Fruit fly (Drosophila melanogaster) whole organism, embryonic: ENCODE results near the gene asf1.

Experiments
- Abd-B ChIP-seq: fragments of 200-800 bp; sonication (Bioruptor generic); optimal IDR thresholded peaks from 2 replicates; lab custom pipeline; 2018; ENCODE audit warnings: missing biosample characterization, mild to moderate bottlenecking, missing genetic modification characterization, moderate library complexity
- Adf1 ChIP-seq: fragments of 200-800 bp; sonication (Bioruptor generic); IDR thresholded peaks from 2 replicates; pipeline ENCODE4 v1.3.6; 2022; ENCODE audit warnings: missing biosample characterization, missing genetic modification characterization
- Bgb ChIP-seq: fragments of 200-800 bp; sonication (Bioruptor generic); IDR thresholded peaks from 2 replicates; pipeline ENCODE4 v1.3.6; 2022; ENCODE audit warnings: missing biosample characterization, missing genetic modification characterization; ENCODE audit not compliant: partially characterized antibody
- CG11093 ChIP-seq: fragments of 200-800 bp; sonication (Bioruptor generic); IDR thresholded peaks from 3 replicates; pipeline ENCODE4 v1.3.6; 2022; ENCODE audit warnings: missing biosample characterization, missing genetic modification characterization
- CG11247 ChIP-seq: fragments of 200-800 bp; sonication (Bioruptor generic); IDR thresholded peaks from 2 replicates; pipeline ENCODE4 v1.3.6; 2022; ENCODE audit warnings: missing biosample characterization, missing genetic modification characterization
- CG12236 ChIP-seq: fragments of 200-800 bp; sonication (Bioruptor generic); optimal IDR thresholded peaks from 2 replicates; lab custom pipeline; 2016; ENCODE audit warnings: missing biosample characterization, missing genetic modification characterization
- CG12744 ChIP-seq: fragments of 200-800 bp; sonication (Bioruptor generic); optimal IDR thresholded peaks from 2 replicates; lab custom pipeline; 2016; ENCODE audit warnings: missing biosample characterization, missing genetic modification characterization
- CG13894 ChIP-seq: fragments of 200-800 bp; sonication (Bioruptor generic); optimal IDR thresholded peaks from 3 replicates; lab custom pipeline; 2018; ENCODE audit warnings: missing biosample characterization, mild to moderate bottlenecking, missing genetic modification characterization, moderate library complexity
- CG14710 ChIP-seq: fragments of 200-800 bp; sonication (Bioruptor generic); optimal IDR thresholded peaks from 3 replicates; lab custom pipeline; 2019; ENCODE audit warnings: missing biosample characterization, mild to moderate bottlenecking, missing genetic modification characterization, moderate library complexity
- CG17359 ChIP-seq: fragments of 200-800 bp; sonication (Bioruptor generic); optimal IDR thresholded peaks from 3 replicates; lab custom pipeline; 2018; ENCODE audit warnings: missing biosample characterization, mild to moderate bottlenecking, missing genetic modification characterization, moderate library complexity
- CG17612 ChIP-seq: fragments of 200-800 bp; sonication (Bioruptor generic); IDR thresholded peaks from 2 replicates; pipeline ENCODE4 v1.3.6; 2022; ENCODE audit warnings: missing biosample characterization, missing genetic modification characterization
- CG2712 ChIP-seq: fragments of 200-800 bp; optimal IDR thresholded peaks from 3 replicates; lab custom pipeline; 2019; ENCODE audit warnings: missing biosample characterization, mild to moderate bottlenecking, missing genetic modification characterization, moderate library complexity
- CG32532 ChIP-seq: fragments of 200-800 bp; sonication (Bioruptor generic); IDR thresholded peaks from 2 replicates; pipeline ENCODE4 v1.3.6; 2022; ENCODE audit warnings: missing biosample characterization, missing genetic modification characterization
- CG34224 ChIP-seq: fragments of 200-800 bp; sonication (Bioruptor generic); IDR thresholded peaks from 3 replicates; pipeline ENCODE4 v1.3.6; 2022; ENCODE audit warnings: missing biosample characterization, missing genetic modification characterization; ENCODE audit not compliant: partially characterized antibody
- CG4617 ChIP-seq: fragments of 200-800 bp; sonication (Bioruptor generic); optimal IDR thresholded peaks from 3 replicates; lab custom pipeline; 2016; ENCODE audit warnings: missing biosample characterization, missing genetic modification characterization, borderline replicate concordance
- CG4820 ChIP-seq: fragments of 200-800 bp; sonication (Bioruptor generic); optimal IDR thresholded peaks from 3 replicates; lab custom pipeline; 2016; ENCODE audit warnings: missing biosample characterization, missing genetic modification characterization
- CG7928 ChIP-seq: fragments of 200-800 bp; sonication (Bioruptor generic); optimal IDR thresholded peaks from 2 replicates; lab custom pipeline; 2017; ENCODE audit warnings: missing biosample characterization, mild to moderate bottlenecking, missing genetic modification characterization
- CG8478 ChIP-seq: fragments of >200 bp; optimal IDR thresholded peaks from 2 replicates; lab custom pipeline; 2018
- CG9215 ChIP-seq: fragments of 200-800 bp; sonication (Bioruptor generic); IDR thresholded peaks from 2 replicates; pipeline ENCODE4 v1.3.6; 2022; ENCODE audit warnings: missing biosample characterization, missing genetic modification characterization
- CG9437 ChIP-seq: fragments of 200-800 bp; sonication (Bioruptor generic); optimal IDR thresholded peaks from 2 replicates; lab custom pipeline; 2018; ENCODE audit warnings: missing biosample characterization, mild to moderate bottlenecking, missing genetic modification characterization
- CkIIα-i1 ChIP-seq: fragments of 200-800 bp; sonication (Bioruptor generic); IDR thresholded peaks from 2 replicates; pipeline ENCODE4 v1.3.6; 2022; ENCODE audit warnings: missing biosample characterization, missing genetic modification characterization
- CrebB ChIP-seq: fragments of 200-800 bp; sonication (Bioruptor generic); optimal IDR thresholded peaks from 3 replicates; lab custom pipeline; 2018; ENCODE audit warnings: missing biosample characterization, mild to moderate bottlenecking, missing genetic modification characterization
- Dip2 ChIP-seq: fragments of 200-800 bp; sonication (Bioruptor generic); IDR thresholded peaks from 2 replicates; pipeline ENCODE4 v1.3.6; 2022; ENCODE audit warnings: missing biosample characterization, missing genetic modification characterization
- Dip3 ChIP-seq: fragments of 200-800 bp; sonication (Bioruptor generic); optimal IDR thresholded peaks from 3 replicates; lab custom pipeline; 2016; ENCODE audit warnings: missing biosample characterization, missing genetic modification characterization
- Eip74EF ChIP-seq, 2 experiments: fragments of 200-800 bp in 1 of 2; fragments of >200 bp in 1 of 2; sonication (Bioruptor generic) in 1 of 2; optimal IDR thresholded peaks; 2 replicates each; lab custom pipeline; 2017 to 2019; ENCODE audit warnings: missing biosample characterization in 2 of 2, missing genetic modification characterization in 2 of 2, mild to moderate bottlenecking in 1 of 2, moderate library complexity in 1 of 2
- Ets65A ChIP-seq: fragments of 200-800 bp; sonication (Bioruptor generic); peaks from one replicate; lab custom pipeline; 2016; ENCODE audit warnings: missing biosample characterization, missing genetic modification characterization
- Hr3 ChIP-seq: fragments of 200-800 bp; sonication (Bioruptor generic); optimal IDR thresholded peaks from 3 replicates; lab custom pipeline; 2016; ENCODE audit warnings: missing biosample characterization, missing genetic modification characterization
- Hr39 ChIP-seq: fragments of >200 bp; optimal IDR thresholded peaks from 2 replicates; lab custom pipeline; 2017
- Med ChIP-seq: fragments of 200-800 bp; sonication (Bioruptor generic); peaks from one replicate; lab custom pipeline; 2016; ENCODE audit warnings: missing biosample characterization, missing genetic modification characterization, mild to moderate bottlenecking, inconsistent platforms, moderate library complexity
- NFAT ChIP-seq: fragments of 200-800 bp; sonication (Bioruptor generic); IDR thresholded peaks from 2 replicates; pipeline ENCODE4 v1.3.6; 2022; ENCODE audit warnings: missing biosample characterization, missing genetic modification characterization
- NfI ChIP-seq: fragments of 200-800 bp; sonication (Bioruptor generic); optimal IDR thresholded peaks from 3 replicates; lab custom pipeline; 2018; ENCODE audit warnings: missing biosample characterization, mild to moderate bottlenecking, missing genetic modification characterization, moderate library complexity
- Oli ChIP-seq: fragments of 200-800 bp; sonication (Bioruptor generic); optimal IDR thresholded peaks from 2 replicates; lab custom pipeline; 2018; ENCODE audit warnings: missing biosample characterization, mild to moderate bottlenecking, missing genetic modification characterization, moderate library complexity
- Ravus ChIP-seq: fragments of 200-800 bp; sonication (Bioruptor generic); IDR thresholded peaks from 2 replicates; pipeline ENCODE4 v1.3.6; 2022; ENCODE audit warnings: missing biosample characterization, missing genetic modification characterization
- chinmo ChIP-seq: fragments of 200-800 bp; sonication (Bioruptor generic); IDR thresholded peaks from 4 replicates; pipeline ENCODE4 v1.3.6; 2022; ENCODE audit warnings: missing biosample characterization, missing genetic modification characterization; ENCODE audit not compliant: partially characterized antibody
- fd102C ChIP-seq: fragments of 200-800 bp; sonication (Bioruptor generic); optimal IDR thresholded peaks from 2 replicates; lab custom pipeline; 2018; ENCODE audit warnings: missing biosample characterization, mild to moderate bottlenecking, missing genetic modification characterization, moderate library complexity
- fd96Cb ChIP-seq: fragments of 200-800 bp; sonication (Bioruptor generic); optimal IDR thresholded peaks from 2 replicates; lab custom pipeline; 2018; ENCODE audit warnings: missing biosample characterization, mild to moderate bottlenecking, missing genetic modification characterization, moderate library complexity
- insv ChIP-seq, 2 experiments: fragments of 200-800 bp; sonication (Bioruptor generic); optimal IDR thresholded peaks; 3 replicates each; lab custom pipeline; 2016 to 2018; ENCODE audit warnings: missing biosample characterization in 2 of 2, missing genetic modification characterization in 2 of 2
- kah ChIP-seq: fragments of 200-800 bp; sonication (Bioruptor generic); optimal IDR thresholded peaks from 2 replicates; lab custom pipeline; 2018; ENCODE audit warnings: missing biosample characterization, mild to moderate bottlenecking, missing genetic modification characterization
- klu ChIP-seq: fragments of 200-800 bp; sonication (Bioruptor generic); IDR thresholded peaks from 2 replicates; pipeline ENCODE4 v1.3.6; 2022; ENCODE audit warnings: missing biosample characterization, missing genetic modification characterization
- lab ChIP-seq: fragments of 200-800 bp; sonication (Bioruptor generic); optimal IDR thresholded peaks from 3 replicates; lab custom pipeline; 2017; ENCODE audit warnings: missing biosample characterization, missing genetic modification characterization, mild to moderate bottlenecking, moderate library complexity, missing genetic modification reagents
- lmd ChIP-seq: fragments of 200-800 bp; sonication (Bioruptor generic); IDR thresholded peaks from 2 replicates; pipeline ENCODE4 v1.3.6; 2022; ENCODE audit warnings: missing biosample characterization, missing genetic modification characterization
- mirr ChIP-seq: fragments of 200-800 bp; sonication (Bioruptor generic); optimal IDR thresholded peaks from 3 replicates; lab custom pipeline; 2018; ENCODE audit warnings: missing biosample characterization, mild to moderate bottlenecking, missing genetic modification characterization
- nau ChIP-seq: fragments of 200-800 bp; sonication (Bioruptor generic); optimal IDR thresholded peaks from 3 replicates; lab custom pipeline; 2017; ENCODE audit warnings: missing biosample characterization, mild to moderate bottlenecking, missing genetic modification characterization, missing genetic modification reagents
- scrt ChIP-seq: fragments of 200-800 bp; sonication (Bioruptor generic); optimal IDR thresholded peaks from 2 replicates; lab custom pipeline; 2018; ENCODE audit warnings: missing biosample characterization, mild to moderate bottlenecking, missing genetic modification characterization, moderate library complexity
- sens ChIP-seq: fragments of 200-800 bp; sonication (Bioruptor generic); peaks from one replicate; lab custom pipeline; 2016; ENCODE audit warnings: missing biosample characterization, missing genetic modification characterization
- sna ChIP-seq: fragments of 200-800 bp; sonication (Bioruptor generic); IDR thresholded peaks from 2 replicates; pipeline ENCODE4 v1.3.6; 2022; ENCODE audit warnings: missing biosample characterization, missing genetic modification characterization; ENCODE audit not compliant: partially characterized antibody
- stwl ChIP-seq: fragments of 200-800 bp; sonication (Bioruptor generic); optimal IDR thresholded peaks from 3 replicates; lab custom pipeline; 2018; ENCODE audit warnings: missing biosample characterization, mild to moderate bottlenecking, missing genetic modification characterization, moderate library complexity
- tgo ChIP-seq: fragments of 200-800 bp; sonication (Bioruptor generic); IDR thresholded peaks from 3 replicates; pipeline ENCODE4 v1.3.6; 2022; ENCODE audit warnings: missing biosample characterization, missing genetic modification characterization

asf1 gene

DNA sequence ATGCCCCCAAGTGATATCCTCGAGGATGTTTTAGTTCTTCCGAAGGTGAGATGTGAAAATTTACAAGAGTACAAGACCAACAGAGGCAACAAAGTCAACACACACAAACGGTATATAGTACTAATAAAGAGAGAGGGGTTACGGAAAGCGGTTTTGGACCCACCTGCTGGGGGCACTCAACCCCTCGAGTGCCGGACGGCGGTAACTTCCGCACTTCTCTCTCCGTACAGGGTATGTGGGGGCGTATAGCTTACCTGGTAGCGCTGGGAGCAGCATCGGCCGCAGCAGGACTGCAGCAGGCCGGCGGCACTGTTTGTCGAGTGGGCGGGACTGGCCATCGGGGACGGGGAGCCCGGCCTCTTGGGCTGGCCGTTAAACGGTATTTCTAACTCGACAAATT, 49.3 kb upstream of the asf1 start:
- TF ChIP-seq Dip3 (GFP tag; lab: Kevin White, UChicago) (no peak), Ets65A (GFP tag; lab: Kevin White, UChicago) (peak; percentile 57), fd96Cb (no peak), Med (peak; percentile 50), kah (GFP tag; lab: Kevin White, UChicago) (no peak), CG12236 (GFP tag; lab: Kevin White, UChicago) (no peak), CG11093 (GFP tag; lab: Robert Waterston, UW) (0 out of 3 replicates have a peak, but pooled peaks have one; percentile 17), Bgb (0 out of 2 replicates have a peak, but pooled peaks have one; percentile 2), CG17612 (GFP tag; lab: Robert Waterston, UW) (no peak), sens (GFP tag; lab: Kevin White, UChicago) (peak; percentile 73), chinmo (GFP tag; lab: Robert Waterston, UW) (0 out of 4 replicates have a peak, but pooled peaks have one; percentile 17), Dip2 (GFP tag; lab: Robert Waterston, UW) (no peak)
- TF ChIP-seq, all 482 proteins: peak for 6

DNA sequence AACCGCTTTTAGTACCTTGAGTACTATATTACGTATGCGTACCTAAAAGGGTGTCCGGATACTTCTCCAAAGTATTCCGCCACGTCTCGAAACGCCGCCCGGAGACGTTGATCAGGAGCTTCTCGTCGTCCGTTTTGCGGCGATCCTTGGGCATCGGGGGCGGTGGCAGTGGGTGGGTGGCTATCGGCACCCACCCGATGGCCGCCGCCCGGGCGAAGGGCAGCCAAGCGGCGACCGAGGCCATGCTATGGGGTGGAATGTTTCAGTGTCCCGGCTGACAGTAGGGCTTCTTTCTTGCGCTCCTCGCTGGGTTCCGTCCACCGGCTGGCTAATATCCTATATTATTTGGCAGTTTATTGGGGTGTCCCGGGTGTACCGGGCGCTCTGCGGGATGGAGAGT, 44.2 kb upstream of the asf1 start:
- TF ChIP-seq klu (GFP tag; lab: Robert Waterston, UW): no peak
- 0 out of 3 replicates have a peak, but pooled peaks have one; percentile 18 for TF ChIP-seq CG11093 (GFP tag; lab: Robert Waterston, UW)
- peak; percentile 14 for TF ChIP-seq Med
- peak; percentile 54 for TF ChIP-seq Hr39 (lab: Kevin White, UChicago)

DNA sequence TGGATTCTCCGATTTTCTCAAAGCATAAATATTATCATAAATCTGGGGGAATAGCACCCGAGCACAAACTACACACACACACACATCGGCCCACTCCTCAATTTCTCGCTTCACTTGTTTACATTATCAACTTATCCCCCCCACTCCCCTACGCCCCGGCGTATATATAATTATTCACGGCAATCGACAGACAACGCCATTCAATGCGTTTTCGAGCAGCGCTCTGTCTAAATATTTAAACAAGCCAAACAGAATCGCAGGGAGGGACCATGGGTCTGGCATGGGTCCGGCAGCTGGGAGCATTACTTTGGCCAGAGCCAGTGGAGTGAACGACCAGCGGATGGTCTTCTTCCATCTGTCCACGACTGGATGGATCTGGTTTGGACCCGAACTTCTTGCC, 43.0 kb upstream of the asf1 start:
- no peak for TF ChIP-seq sna
- TF ChIP-seq tgo: no peak; the same call in 2 of the 3 replicates
- TF ChIP-seq CG17359 (tag; lab: Kevin White, UChicago): peak; percentile 36
- no peak for TF ChIP-seq Hr3 (GFP tag; lab: Kevin White, UChicago)
- peak; percentile 52 for TF ChIP-seq nau (GFP tag; lab: Kevin White, UChicago)
- TF ChIP-seq fd102C (GFP tag; lab: Kevin White, UChicago): no peak
- no peak for TF ChIP-seq CG13894 (tag; lab: Kevin White, UChicago)
- peak; percentile 57 for TF ChIP-seq lab (GFP tag; lab: Kevin White, UChicago)
- no peak for TF ChIP-seq CG4617 (GFP tag; lab: Kevin White, UChicago)
- peak; percentile 20 for TF ChIP-seq NfI (GFP tag; lab: Kevin White, UChicago)
- peak; percentile 21 for TF ChIP-seq CG14710 (tag; lab: Kevin White, UChicago)
- TF ChIP-seq stwl (tag; lab: Kevin White, UChicago): no peak
- TF ChIP-seq Eip74EF (GFP tag; optimal IDR thresholded peaks at IDR 0.05; lab: Kevin White, UChicago): peak in 1 of 2 experiments; percentile 35
- no peak for TF ChIP-seq mirr
- TF ChIP-seq insv (GFP tag; optimal IDR thresholded peaks at IDR 0.05; lab: Kevin White, UChicago): no peak
- TF ChIP-seq CG9437 (GFP tag; lab: Kevin White, UChicago): no peak
- no peak for TF ChIP-seq scrt (GFP tag; lab: Kevin White, UChicago)
- no peak for TF ChIP-seq CkIIα-i1 (GFP tag; lab: Robert Waterston, UW)
- no peak for TF ChIP-seq Abd-B (GFP tag; lab: Kevin White, UChicago)
- no peak for TF ChIP-seq CG32532 (GFP tag; lab: Robert Waterston, UW)
- TF ChIP-seq CrebB: peak; percentile 57
- no peak for TF ChIP-seq CG12744 (GFP tag; lab: Kevin White, UChicago)
- no peak for TF ChIP-seq CG9215 (GFP tag; lab: Robert Waterston, UW)
- no peak for TF ChIP-seq CG8478 (lab: Kevin White, UChicago)
- TF ChIP-seq CG11247: no peak
- TF ChIP-seq CG2712 (tag; lab: Kevin White, UChicago): peak; percentile 38
- no peak for TF ChIP-seq Ravus (GFP tag; lab: Robert Waterston, UW)
- TF ChIP-seq CG34224 (GFP tag; lab: Robert Waterston, UW): no peak
- no peak for TF ChIP-seq CG4820
- no peak for TF ChIP-seq Adf1 (GFP tag; lab: Robert Waterston, UW)
- no peak for TF ChIP-seq Hr39 (lab: Kevin White, UChicago)
- no peak for TF ChIP-seq Oli
- no peak for TF ChIP-seq lmd (GFP tag; lab: Robert Waterston, UW)
- no peak for TF ChIP-seq CG7928 (GFP tag; lab: Kevin White, UChicago)
- no peak for TF ChIP-seq NFAT (GFP tag; lab: Robert Waterston, UW)
